Worm (Caenorhabditis elegans) whole organism, L4 larva: ENCODE results near the gene T13F2.2.

Experiments used
- ama-1 ChIP-seq: fragments of 150-350 bp; optimal IDR thresholded peaks from 2 replicates; lab custom pipeline; 2014; ENCODE audit warnings: inconsistent platforms, mixed read lengths
- ceh-82 ChIP-seq: sonication (generic microtip); optimal IDR thresholded peaks from 2 replicates; lab custom pipeline; 2017; ENCODE audit warnings: missing biosample characterization, missing genetic modification characterization
- nhr-41 ChIP-seq: fragments of 200-800 bp; sonication (Bioruptor generic); IDR thresholded peaks from 2 replicates; pipeline ENCODE4 v1.3.6; 2022; ENCODE audit warnings: missing genetic modification reagents, missing genetic modification characterization, missing compliant biosample characterization
- snpc-1.2 ChIP-seq: fragments of 200-800 bp; sonication (Bioruptor generic); IDR thresholded peaks from 2 replicates; pipeline ENCODE4 v1.3.6; 2022; ENCODE audit warnings: missing genetic modification reagents, missing genetic modification characterization, missing compliant biosample characterization
- snpc-4 ChIP-seq: fragments of 150-350 bp; optimal IDR thresholded peaks from 2 replicates; lab custom pipeline; 2014; ENCODE audit warnings: missing biosample characterization, missing genetic modification characterization

DNA sequence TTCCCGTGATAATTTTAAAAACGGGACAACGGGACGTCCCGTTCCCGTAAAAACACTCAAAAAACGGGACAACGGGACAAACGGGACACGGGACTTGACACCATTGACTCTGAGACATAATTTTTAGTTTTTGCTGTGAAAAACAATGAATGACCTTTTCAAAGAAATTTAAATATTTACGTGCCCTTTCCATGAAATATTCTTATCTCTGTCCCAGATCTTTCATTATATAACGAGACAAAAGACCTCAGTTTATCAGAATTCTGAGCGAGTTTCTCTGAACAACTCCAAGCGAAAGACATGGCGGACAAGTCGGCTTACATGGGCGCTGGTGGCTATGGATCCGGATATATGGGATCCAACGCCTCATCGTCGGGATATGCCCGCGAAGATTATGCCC is 46.6 kb upstream of the T13F2.2 start, which contains the start of gene nspd-2:
- no peak for TF ChIP-seq ceh-82 (tag; lab: Kevin White, UChicago)
- no peak for TF ChIP-seq nhr-41 (GFP tag; lab: Robert Waterston, UW)
- TF ChIP-seq snpc-1.2 (GFP tag; lab: Robert Waterston, UW) = no peak
- no peak for TF ChIP-seq ama-1 (lab: Kevin White, UChicago)
- TF ChIP-seq snpc-4 (tag; lab: Kevin White, UChicago) = no peak
